Worm (Caenorhabditis elegans) whole organism, L4 larva: ENCODE measurements around the gene C48B4.13.

Experiments
- ceh-20 ChIP-seq: fragments of 200-800 bp; sonication (Bioruptor generic); IDR thresholded peaks from 2 replicates; pipeline ENCODE4 v1.3.6; 2022; ENCODE audit warnings: missing genetic modification reagents, missing genetic modification characterization, missing compliant biosample characterization
- hlh-11 ChIP-seq: fragments of 200-800 bp; sonication (Bioruptor generic); optimal IDR thresholded peaks from 2 replicates; lab custom pipeline; 2018; ENCODE audit warnings: mild to moderate bottlenecking, missing genetic modification characterization, missing compliant biosample characterization
- nhr-11 ChIP-seq: fragments of 150-350 bp; optimal IDR thresholded peaks from 2 replicates; lab custom pipeline; 2014; ENCODE audit warnings: missing biosample characterization, missing genetic modification characterization
- nhr-76 ChIP-seq: fragments of 150-350 bp; optimal IDR thresholded peaks from 2 replicates; lab custom pipeline; 2014; ENCODE audit warnings: missing biosample characterization, missing genetic modification characterization
- tra-1 ChIP-seq: fragments of 200-800 bp; sonication (Bioruptor generic); IDR thresholded peaks from 2 replicates; pipeline ENCODE4 v1.3.6; 2022; ENCODE audit warnings: missing genetic modification reagents, missing genetic modification characterization, missing compliant biosample characterization
- unc-130 ChIP-seq: sonication (generic microtip); optimal IDR thresholded peaks from 2 replicates; lab custom pipeline; 2016; ENCODE audit warnings: missing genetic modification reagents, missing genetic modification characterization, missing compliant biosample characterization
- unc-62 ChIP-seq, 3 experiments: fragments of 150-350 bp in 1 of 3; sonication (generic microtip); optimal IDR thresholded peaks in 2 of 3; peaks in 1 of 3; 1 replicate in 1 of 3; 2 replicates in 2 of 3; lab custom pipeline; 2014 to 2017; ENCODE audit warnings: missing biosample characterization in 3 of 3, missing genetic modification characterization in 3 of 3, missing genetic modification reagents in 3 of 3, missing genotype in 1 of 3

- TF ChIP-seq hlh-11 (tag; lab: Kevin White, UChicago) (no peak), tra-1 (GFP tag; lab: Robert Waterston, UW) (no peak), ceh-20 (GFP tag; lab: Robert Waterston, UW) (no peak), unc-62 (GFP tag; optimal IDR thresholded peaks at IDR 0.05 in 1 of 2; lab: Kevin White, UChicago) (no peak), unc-62 (tag; optimal IDR thresholded peaks at IDR 0.05; lab: Kevin White, UChicago) (no peak), nhr-11 (tag; lab: Kevin White, UChicago) (no peak), unc-130 (GFP tag; lab: Kevin White, UChicago) (no peak), nhr-76 (no peak)
Observed at ce11 chrIII:9598168-9598567, 29.6 kb downstream of the C48B4.13 start, which contains the start of gene F58A4.1.
